Fruit fly (Drosophila melanogaster): Measurements from ENCODE around the gene mRNA-cap.

The mRNA-cap gene

dm6 chrX:14218045-14218483 lies 24.6 kb downstream of the mRNA-cap start (continued):
- TF ChIP-seq sr (GFP tag; IDR thresholded peaks at IDR 0.05): no peak
- TF ChIP-seq cas (GFP tag; IDR thresholded peaks at IDR 0.05): peak; percentile 52; the same call in 1 of the 2 replicates
- TF ChIP-seq lmd (GFP tag; IDR thresholded peaks at IDR 0.05): peak; percentile 91
- TF ChIP-seq CG1602 (GFP tag; optimal IDR thresholded peaks at IDR 0.05): peak; percentile 75
- TF ChIP-seq Myb (GFP tag; optimal IDR thresholded peaks at IDR 0.05): peak; percentile 48
- TF ChIP-seq Ssrp (tag; optimal IDR thresholded peaks at IDR 0.05): peak; percentile 89
- TF ChIP-seq CG8290 (GFP tag; optimal IDR thresholded peaks at IDR 0.05): peak; percentile 65
- no peak for TF ChIP-seq CG8290 (tag; optimal IDR thresholded peaks at IDR 0.05)
- no peak for TF ChIP-seq Hr39 (optimal IDR thresholded peaks at IDR 0.05)
- peak; percentile 72 for TF ChIP-seq CG12942 (GFP tag; optimal IDR thresholded peaks at IDR 0.05)
- peak; percentile 72 for TF ChIP-seq CG33557 (GFP tag; optimal IDR thresholded peaks at IDR 0.05)
- TF ChIP-seq CG5953 (GFP tag; IDR thresholded peaks at IDR 0.05): peak; percentile 69; the same call in 1 of the 2 replicates
- peak; percentile 37 for TF ChIP-seq CG13894 (tag; optimal IDR thresholded peaks at IDR 0.05)
- TF ChIP-seq CG30403 (GFP tag; optimal IDR thresholded peaks at IDR 0.05): peak; percentile 91
- peak; percentile 92 for TF ChIP-seq CG10979 (tag; optimal IDR thresholded peaks at IDR 0.05)
- TF ChIP-seq CG30431 (GFP tag; optimal IDR thresholded peaks at IDR 0.05): peak; percentile 70
- TF ChIP-seq CG18764 (GFP tag; optimal IDR thresholded peaks at IDR 0.05): peak; percentile 73
- TF ChIP-seq mld (GFP tag; IDR thresholded peaks at IDR 0.05; ENCODE audit: partially characterized antibody): no peak
- peak; percentile 66 for TF ChIP-seq CG31388 (GFP tag; optimal IDR thresholded peaks at IDR 0.05)
- TF ChIP-seq ssp (GFP tag; IDR thresholded peaks at IDR 0.05): peak; percentile 61
- TF ChIP-seq CG2120 (GFP tag; optimal IDR thresholded peaks at IDR 0.05): peak; percentile 88
- no peak for TF ChIP-seq knrl (GFP tag; IDR thresholded peaks at IDR 0.05; ENCODE audit: partially characterized antibody)
- peak; percentile 85 for TF ChIP-seq B-H1 (GFP tag; IDR thresholded peaks at IDR 0.05)
- TF ChIP-seq usp (GFP tag; optimal IDR thresholded peaks at IDR 0.05): no peak
- TF ChIP-seq Asciz (GFP tag; optimal IDR thresholded peaks at IDR 0.05): peak; percentile 87
- peak; percentile 81 for TF ChIP-seq CG12104 (GFP tag; optimal IDR thresholded peaks at IDR 0.05)
- peak; percentile 91 for TF ChIP-seq CG9727 (GFP tag; optimal IDR thresholded peaks at IDR 0.05)
- peak; percentile 85 for TF ChIP-seq CG10267 (tag; optimal IDR thresholded peaks at IDR 0.05)
- peak; percentile 23; the same call in 1 of the 2 replicates for TF ChIP-seq dati (GFP tag; IDR thresholded peaks at IDR 0.05)
- TF ChIP-seq luna (GFP tag; optimal IDR thresholded peaks at IDR 0.05): peak; percentile 19
- TF ChIP-seq prd (optimal IDR thresholded peaks at IDR 0.05): no peak
- peak; percentile 93 for TF ChIP-seq prd (GFP tag; IDR thresholded peaks at IDR 0.05)
- peak; percentile 69 for TF ChIP-seq rib (GFP tag; IDR thresholded peaks at IDR 0.05)
- TF ChIP-seq dan (GFP tag; IDR thresholded peaks at IDR 0.05): 0 out of 2 replicates have a peak, but pooled peaks have one; percentile 42
- TF ChIP-seq Atf6 (GFP tag; IDR thresholded peaks at IDR 0.05): peak; percentile 89
- peak; percentile 92 for TF ChIP-seq CG2712 (tag; optimal IDR thresholded peaks at IDR 0.05)
- TF ChIP-seq Dip2 (GFP tag; IDR thresholded peaks at IDR 0.05): no peak
- peak; percentile 74 for TF ChIP-seq wor (GFP tag; IDR thresholded peaks at IDR 0.05)
- peak; percentile 85 for TF ChIP-seq stc (GFP tag; IDR thresholded peaks at IDR 0.05)
- TF ChIP-seq bbx (GFP tag; IDR thresholded peaks at IDR 0.05; ENCODE audit: partially characterized antibody): no peak
- TF ChIP-seq btn (GFP tag; optimal IDR thresholded peaks at IDR 0.05): peak; percentile 34
- peak in 1 of 3 experiments; percentile 8 for TF ChIP-seq Stat92E (GFP tag; optimal IDR thresholded peaks at IDR 0.05)
- TF ChIP-seq CG10565 (GFP tag; optimal IDR thresholded peaks at IDR 0.05): peak; percentile 28
- peak; percentile 51 for TF ChIP-seq Jarid2 (GFP tag; optimal IDR thresholded peaks at IDR 0.05)
- TF ChIP-seq CG11695 (GFP tag; IDR thresholded peaks at IDR 0.05): peak; percentile 90
- peak; percentile 83 for TF ChIP-seq CG14441 (GFP tag; IDR thresholded peaks at IDR 0.05)
- peak; percentile 39 for TF ChIP-seq CTCF (GFP tag; optimal IDR thresholded peaks at IDR 0.05)
- TF ChIP-seq HLHmδ (GFP tag; optimal IDR thresholded peaks at IDR 0.05): no peak
- peak; percentile 88 for TF ChIP-seq Xbp1 (GFP tag; optimal IDR thresholded peaks at IDR 0.05)
- TF ChIP-seq CG7987 (GFP tag; optimal IDR thresholded peaks at IDR 0.05): peak; percentile 27
- peak; percentile 62 for TF ChIP-seq CG2202 (tag; optimal IDR thresholded peaks at IDR 0.05)
- no peak for TF ChIP-seq cad (GFP tag; optimal IDR thresholded peaks at IDR 0.05)
- TF ChIP-seq org-1 (GFP tag; optimal IDR thresholded peaks at IDR 0.05): peak; percentile 84
